Worm (Caenorhabditis elegans) whole organism, late embryonic: ENCODE measurements around the gene sre-48.

Experiments
- ceh-18 ChIP-seq: sonication (generic microtip); optimal IDR thresholded peaks from 2 replicates; lab custom pipeline; 2016; ENCODE audit warnings: missing genetic modification characterization, missing compliant biosample characterization
- pha-4 ChIP-seq: fragments of 150-350 bp; optimal IDR thresholded peaks from 2 replicates; lab custom pipeline; 2018; ENCODE audit warnings: missing biosample characterization, missing genetic modification reagents, missing genetic modification characterization
- pqm-1 ChIP-seq: sonication (generic microtip); optimal IDR thresholded peaks from 2 replicates; lab custom pipeline; 2016; ENCODE audit warnings: missing genetic modification characterization, missing compliant biosample characterization

- TF ChIP-seq ceh-18 (tag; lab: Kevin White, UChicago) (no peak), pqm-1 (no peak), pha-4 (tag; lab: Kevin White, UChicago) (no peak)
Measured at ce11 chrII:13984551-13984950, 4.9 kb upstream of the sre-48 start, which contains the start of gene sre-47.
